Fruit fly (Drosophila melanogaster) whole organism, embryonic: ENCODE results near the gene yps.
A peak's percentile ranks its signal among the peaks of the same experiment; 100 is the strongest.

Source experiments
- Ada2b ChIP-seq: fragments of 200-800 bp; sonication (Bioruptor generic); IDR thresholded peaks from 2 replicates; pipeline ENCODE4 v1.3.6; 2022; ENCODE audit warnings: missing biosample characterization, missing genetic modification characterization
- Aef1 ChIP-seq: fragments of 200-800 bp; sonication (Bioruptor generic); IDR thresholded peaks from 3 replicates; pipeline ENCODE4 v1.3.6; 2022; ENCODE audit warnings: missing biosample characterization, missing genetic modification characterization
- CG10274 ChIP-seq: fragments of 200-800 bp; sonication (Bioruptor generic); optimal IDR thresholded peaks from 3 replicates; lab custom pipeline; 2017; ENCODE audit warnings: missing biosample characterization, mild to moderate bottlenecking, missing genetic modification characterization
- CG10321 ChIP-seq: fragments of 200-800 bp; sonication (Bioruptor generic); IDR thresholded peaks from 2 replicates; pipeline ENCODE4 v1.3.6; 2022; ENCODE audit warnings: missing biosample characterization, missing genetic modification characterization
- CG10431 ChIP-seq: fragments of 200-800 bp; sonication (Bioruptor generic); optimal IDR thresholded peaks from 3 replicates; lab custom pipeline; 2018; ENCODE audit warnings: missing biosample characterization, mild to moderate bottlenecking, missing genetic modification characterization
- CG11456 ChIP-seq: fragments of 200-800 bp; sonication (Bioruptor generic); IDR thresholded peaks from 3 replicates; pipeline ENCODE4 v1.3.6; 2022; ENCODE audit warnings: missing biosample characterization, missing genetic modification characterization
- CG12155 ChIP-seq: fragments of 200-800 bp; sonication (Bioruptor generic); optimal IDR thresholded peaks from 3 replicates; lab custom pipeline; 2016; ENCODE audit warnings: missing biosample characterization, missing genetic modification characterization
- CG16779 ChIP-seq: fragments of 200-800 bp; sonication (Bioruptor generic); IDR thresholded peaks from 2 replicates; pipeline ENCODE4 v1.3.6; 2022; ENCODE audit warnings: missing biosample characterization, missing genetic modification characterization
- CG2199 ChIP-seq: fragments of 200-800 bp; sonication (Bioruptor generic); IDR thresholded peaks from 3 replicates; pipeline ENCODE4 v1.3.6; 2022; ENCODE audit warnings: missing biosample characterization, missing genetic modification characterization
- CG2875 ChIP-seq: fragments of 200-800 bp; sonication (Bioruptor generic); optimal IDR thresholded peaks from 2 replicates; lab custom pipeline; 2017; ENCODE audit warnings: missing biosample characterization, mild to moderate bottlenecking, missing genetic modification characterization, missing genetic modification reagents
- CG34224 ChIP-seq: fragments of 200-800 bp; sonication (Bioruptor generic); IDR thresholded peaks from 3 replicates; pipeline ENCODE4 v1.3.6; 2022; ENCODE audit warnings: missing biosample characterization, missing genetic modification characterization; ENCODE audit not compliant: partially characterized antibody
- CG4820 ChIP-seq: fragments of 200-800 bp; sonication (Bioruptor generic); optimal IDR thresholded peaks from 3 replicates; lab custom pipeline; 2016; ENCODE audit warnings: missing biosample characterization, missing genetic modification characterization
- CG6689 ChIP-seq: fragments of 200-800 bp; sonication (Bioruptor generic); IDR thresholded peaks from 2 replicates; pipeline ENCODE4 v1.3.6; 2022; ENCODE audit warnings: missing biosample characterization, missing genetic modification characterization
- CG6813 ChIP-seq: fragments of 200-800 bp; sonication (Bioruptor generic); optimal IDR thresholded peaks from 2 replicates; lab custom pipeline; 2017; ENCODE audit warnings: missing biosample characterization, missing genetic modification characterization, mild to moderate bottlenecking, moderate library complexity, missing genetic modification reagents
- CG7987 ChIP-seq: fragments of 200-800 bp; sonication (Bioruptor generic); optimal IDR thresholded peaks from 2 replicates; lab custom pipeline; 2018; ENCODE audit warnings: missing biosample characterization, mild to moderate bottlenecking, missing genetic modification characterization, moderate library complexity
- CG8281 ChIP-seq: fragments of 200-800 bp; sonication (Bioruptor generic); optimal IDR thresholded peaks from 2 replicates; lab custom pipeline; 2018; ENCODE audit warnings: missing biosample characterization, mild to moderate bottlenecking, missing genetic modification characterization, moderate library complexity
- CG8388 ChIP-seq: fragments of 200-800 bp; sonication (Bioruptor generic); optimal IDR thresholded peaks from 2 replicates; lab custom pipeline; 2019; ENCODE audit warnings: missing biosample characterization, mild to moderate bottlenecking, missing genetic modification characterization, moderate library complexity
- CG9609 ChIP-seq: fragments of 200-800 bp; sonication (Bioruptor generic); optimal IDR thresholded peaks from 3 replicates; lab custom pipeline; 2016; ENCODE audit warnings: missing biosample characterization, missing genetic modification characterization
- CkIIα-i1 ChIP-seq: fragments of 200-800 bp; sonication (Bioruptor generic); IDR thresholded peaks from 2 replicates; pipeline ENCODE4 v1.3.6; 2022; ENCODE audit warnings: missing biosample characterization, missing genetic modification characterization
- CoRest ChIP-seq: fragments of 200-800 bp; sonication (Bioruptor generic); optimal IDR thresholded peaks from 3 replicates; lab custom pipeline; 2018; ENCODE audit warnings: missing biosample characterization, mild to moderate bottlenecking, missing genetic modification characterization, moderate library complexity
- D ChIP-seq, 2 experiments: fragments of 200-800 bp in 1 of 2; fragments of >200 bp in 1 of 2; sonication (Bioruptor generic) in 1 of 2; optimal IDR thresholded peaks; 2 replicates in 1 of 2; 3 replicates in 1 of 2; lab custom pipeline; 2017; ENCODE audit warnings: mild to moderate bottlenecking in 1 of 2, missing biosample characterization in 1 of 2, missing genetic modification characterization in 1 of 2, missing genetic modification reagents in 1 of 2
- Hsf ChIP-seq: fragments of 200-800 bp; sonication (Bioruptor generic); optimal IDR thresholded peaks from 3 replicates; lab custom pipeline; 2016; ENCODE audit warnings: missing biosample characterization, missing genetic modification characterization
- MBD-R2 ChIP-seq: fragments of 200-800 bp; sonication (Bioruptor generic); IDR thresholded peaks from 2 replicates; pipeline ENCODE4 v1.3.6; 2022; ENCODE audit warnings: missing biosample characterization, missing genetic modification characterization
- MESR4 ChIP-seq: fragments of 200-800 bp; sonication (Bioruptor generic); optimal IDR thresholded peaks from 2 replicates; lab custom pipeline; 2018; ENCODE audit warnings: missing biosample characterization, mild to moderate bottlenecking, missing genetic modification characterization, moderate library complexity
- Pdp1 ChIP-seq, 2 experiments: fragments of 200-800 bp; sonication (Bioruptor generic); optimal IDR thresholded peaks; 3 replicates each; lab custom pipeline; 2016; ENCODE audit warnings: missing biosample characterization in 2 of 2, missing genetic modification characterization in 2 of 2, mild to moderate bottlenecking in 1 of 2, moderate library complexity in 1 of 2
- Sin3A ChIP-seq: fragments of >200 bp; optimal IDR thresholded peaks from 2 replicates; lab custom pipeline; 2018
- Stat92E ChIP-seq, 3 experiments: fragments of >200 bp in 2 of 3; fragments of 200-800 bp in 1 of 3; sonication (Bioruptor generic) in 1 of 3; optimal IDR thresholded peaks; 2 replicates each; lab custom pipeline; 2017 to 2019; ENCODE audit warnings: missing biosample characterization in 3 of 3, missing genetic modification characterization in 3 of 3, mild to moderate bottlenecking in 1 of 3, moderate library complexity in 1 of 3
- Xrp1 ChIP-seq: fragments of 200-800 bp; sonication (Bioruptor generic); IDR thresholded peaks from 2 replicates; pipeline ENCODE4 v1.3.6; 2022; ENCODE audit warnings: missing biosample characterization, missing genetic modification characterization
- ap ChIP-seq: fragments of 200-800 bp; sonication (Bioruptor generic); IDR thresholded peaks from 2 replicates; pipeline ENCODE4 v1.3.6; 2022; ENCODE audit warnings: missing biosample characterization, missing genetic modification characterization
- cas ChIP-seq: fragments of 200-800 bp; sonication (Bioruptor generic); IDR thresholded peaks from 2 replicates; pipeline ENCODE4 v1.3.6; 2022; ENCODE audit warnings: missing biosample characterization, missing genetic modification characterization
- corto ChIP-seq: fragments of 200-800 bp; sonication (Bioruptor generic); optimal IDR thresholded peaks from 2 replicates; lab custom pipeline; 2016; ENCODE audit warnings: missing biosample characterization, mild to moderate bottlenecking, missing genetic modification characterization, moderate library complexity
- fd3F ChIP-seq: fragments of 200-800 bp; sonication (Bioruptor generic); optimal IDR thresholded peaks from 2 replicates; lab custom pipeline; 2018; ENCODE audit warnings: missing biosample characterization, mild to moderate bottlenecking, missing genetic modification characterization, moderate library complexity
- gem ChIP-seq: fragments of 200-800 bp; sonication (Bioruptor generic); optimal IDR thresholded peaks from 2 replicates; lab custom pipeline; 2019; ENCODE audit warnings: missing biosample characterization, mild to moderate bottlenecking, missing genetic modification characterization, moderate library complexity
- ind ChIP-seq: fragments of 200-800 bp; sonication (Bioruptor generic); optimal IDR thresholded peaks from 3 replicates; lab custom pipeline; 2016; ENCODE audit warnings: missing biosample characterization, missing genetic modification characterization
- jing ChIP-seq: fragments of 200-800 bp; sonication (Bioruptor generic); optimal IDR thresholded peaks from 2 replicates; lab custom pipeline; 2018; ENCODE audit warnings: missing biosample characterization, mild to moderate bottlenecking, missing genetic modification characterization
- ken ChIP-seq: fragments of 200-800 bp; sonication (Bioruptor generic); IDR thresholded peaks from 3 replicates; pipeline ENCODE4 v1.3.6; 2022; ENCODE audit warnings: missing biosample characterization, missing genetic modification characterization
- knrl ChIP-seq: fragments of 200-800 bp; sonication (Bioruptor generic); IDR thresholded peaks from 3 replicates; pipeline ENCODE4 v1.3.6; 2022; ENCODE audit warnings: missing biosample characterization, missing genetic modification characterization; ENCODE audit not compliant: partially characterized antibody
- lov ChIP-seq, 2 experiments: fragments of 200-800 bp in 1 of 2; fragments of >200 bp in 1 of 2; sonication (Bioruptor generic) in 1 of 2; IDR thresholded peaks in 1 of 2; optimal IDR thresholded peaks in 1 of 2; 2 replicates in 1 of 2; 3 replicates in 1 of 2; pipeline versions ENCODE4 v1.3.6 to Lab custom; 2017 to 2022; ENCODE audit warnings: missing biosample characterization in 1 of 2, missing genetic modification characterization in 1 of 2
- nom ChIP-seq: fragments of 200-800 bp; sonication (Bioruptor generic); optimal IDR thresholded peaks from 2 replicates; lab custom pipeline; 2017; ENCODE audit warnings: missing biosample characterization, missing genetic modification characterization, mild to moderate bottlenecking, moderate library complexity, missing genetic modification reagents
- sens ChIP-seq: fragments of 200-800 bp; sonication (Bioruptor generic); peaks from one replicate; lab custom pipeline; 2016; ENCODE audit warnings: missing biosample characterization, missing genetic modification characterization
- shn ChIP-seq: fragments of 200-800 bp; sonication (Bioruptor generic); optimal IDR thresholded peaks from 3 replicates; lab custom pipeline; 2016; ENCODE audit warnings: missing biosample characterization, missing genetic modification characterization
- twi ChIP-seq: fragments of 200-800 bp; optimal IDR thresholded peaks from 2 replicates; lab custom pipeline; 2019; ENCODE audit warnings: missing biosample characterization, mild to moderate bottlenecking, missing genetic modification characterization, moderate library complexity
- zfh2 ChIP-seq: fragments of 200-800 bp; sonication (Bioruptor generic); optimal IDR thresholded peaks from 2 replicates; lab custom pipeline; 2016; ENCODE audit warnings: missing biosample characterization, missing genetic modification characterization

yps gene

DNA sequence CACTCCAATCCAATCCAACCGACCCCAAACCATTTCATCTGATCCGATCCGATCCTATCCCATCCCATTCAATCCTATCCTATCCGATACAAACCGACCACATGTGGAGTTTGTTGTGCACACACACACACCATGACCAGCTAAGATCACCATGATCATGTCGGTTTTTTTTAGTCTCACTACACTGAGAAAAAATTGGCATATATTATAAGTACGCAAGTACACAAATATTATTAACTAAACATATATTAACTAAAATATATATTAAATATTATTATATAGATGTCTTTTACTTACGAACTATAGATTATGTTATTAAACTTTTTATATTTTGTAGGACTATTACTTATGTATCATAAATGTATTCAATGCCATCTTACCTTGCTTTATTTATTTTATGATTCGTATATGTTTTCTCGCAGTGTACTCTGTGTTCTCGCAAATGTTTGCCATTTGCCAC is 23.0 kb downstream of the yps start (continued):
- peak; percentile 53 for TF ChIP-seq CoRest (tag; lab: Kevin White, UChicago)
- no peak for TF ChIP-seq jing (GFP tag; lab: Kevin White, UChicago)
- TF ChIP-seq CG34224 (GFP tag; lab: Robert Waterston, UW): no peak
- TF ChIP-seq CkIIα-i1 (GFP tag; lab: Robert Waterston, UW): no peak
- no peak for TF ChIP-seq CG10431 (GFP tag; lab: Kevin White, UChicago)
- TF ChIP-seq CG6689: no peak
- TF ChIP-seq Stat92E (GFP tag; optimal IDR thresholded peaks at IDR 0.05; lab: Kevin White, UChicago): no peak
- no peak for TF ChIP-seq CG9609

DNA sequence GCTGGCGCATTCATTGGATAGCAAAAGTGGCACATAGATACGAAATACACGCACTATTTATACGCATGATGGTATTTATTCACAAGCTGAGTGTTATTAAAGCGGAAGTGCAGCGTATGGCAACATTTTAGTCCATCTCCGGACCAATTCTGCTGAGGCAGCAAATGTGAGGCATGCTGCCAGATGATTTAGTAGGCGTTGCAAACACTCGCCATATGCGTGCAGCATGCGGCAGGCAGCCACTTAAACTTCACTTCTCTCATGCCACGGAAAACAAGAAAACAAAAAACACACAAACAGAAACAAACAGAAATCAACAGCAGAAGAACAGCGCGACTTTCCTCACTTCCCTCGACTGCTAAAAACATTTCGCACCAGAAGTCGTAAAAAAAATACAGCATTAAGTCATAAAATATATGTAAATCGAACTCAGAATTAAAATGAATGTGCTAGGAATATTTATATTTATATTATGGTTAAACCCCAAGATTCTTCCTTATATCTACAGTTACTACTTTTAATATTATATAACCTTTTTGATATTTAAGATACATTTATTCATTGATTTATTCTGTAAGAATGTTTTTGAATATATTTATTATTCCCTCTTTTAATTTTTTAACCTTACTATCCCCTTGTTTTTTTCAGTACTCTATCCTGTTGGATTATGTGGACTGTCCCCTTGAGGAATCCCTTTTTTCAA is 25.5 kb downstream of the yps start:
- no peak for TF ChIP-seq CG10321 (GFP tag; lab: Robert Waterston, UW)
- no peak for TF ChIP-seq ap (GFP tag; lab: Robert Waterston, UW)
- TF ChIP-seq corto: no peak
- peak; percentile 99 for TF ChIP-seq twi (tag; lab: Kevin White, UChicago)
- TF ChIP-seq CG2875 (GFP tag; lab: Kevin White, UChicago): no peak
- no peak for TF ChIP-seq MESR4 (GFP tag; lab: Kevin White, UChicago)
- TF ChIP-seq lov (optimal IDR thresholded peaks at IDR 0.05; lab: Kevin White, UChicago): no peak
- 0 out of 3 replicates have a peak, but pooled peaks have one; percentile 50 for TF ChIP-seq lov (GFP tag; IDR thresholded peaks at IDR 0.05; lab: Robert Waterston, UW)
- TF ChIP-seq zfh2 (GFP tag; lab: Kevin White, UChicago): no peak
- TF ChIP-seq CG8281 (tag; lab: Kevin White, UChicago): no peak
- TF ChIP-seq knrl: no peak
- TF ChIP-seq MBD-R2 (GFP tag; lab: Robert Waterston, UW): no peak
- TF ChIP-seq CG10274: no peak
- TF ChIP-seq fd3F (GFP tag; lab: Kevin White, UChicago): no peak
- TF ChIP-seq Pdp1 (GFP tag; optimal IDR thresholded peaks at IDR 0.05; lab: Kevin White, UChicago): no peak
- TF ChIP-seq cas: no peak
- TF ChIP-seq CG4820: no peak
- TF ChIP-seq nom (GFP tag; lab: Kevin White, UChicago): peak; percentile 49
- no peak for TF ChIP-seq Sin3A (lab: Kevin White, UChicago)
- TF ChIP-seq ken (GFP tag; lab: Robert Waterston, UW): no peak
- TF ChIP-seq Aef1: no peak
- TF ChIP-seq D (optimal IDR thresholded peaks at IDR 0.05; lab: Kevin White, UChicago): no peak
- TF ChIP-seq D (GFP tag; optimal IDR thresholded peaks at IDR 0.05; lab: Kevin White, UChicago): no peak
- TF ChIP-seq Xrp1: no peak
- no peak for TF ChIP-seq CG11456
- peak; percentile 19; the same call in 1 of the 2 replicates for TF ChIP-seq CG16779 (GFP tag; lab: Robert Waterston, UW)
- TF ChIP-seq gem (tag; lab: Kevin White, UChicago): no peak
- no peak for TF ChIP-seq Hsf (GFP tag; lab: Kevin White, UChicago)
- TF ChIP-seq CG8388: no peak
- TF ChIP-seq sens (GFP tag; lab: Kevin White, UChicago): peak; percentile 58
- no peak for TF ChIP-seq shn (GFP tag; lab: Kevin White, UChicago)
- TF ChIP-seq ind (GFP tag; lab: Kevin White, UChicago): no peak
- TF ChIP-seq CG12155 (GFP tag; lab: Kevin White, UChicago): no peak
- TF ChIP-seq CG2199 (GFP tag; lab: Robert Waterston, UW): peak; percentile 79; the same call in 2 of the 3 replicates
- TF ChIP-seq CG6813 (GFP tag; lab: Kevin White, UChicago): no peak
- no peak for TF ChIP-seq CG7987 (GFP tag; lab: Kevin White, UChicago)
- no peak for TF ChIP-seq Ada2b
- TF ChIP-seq, all 482 proteins: peak for 6
